Worm (Caenorhabditis elegans) whole organism, L1 larva: ENCODE measurements around the gene M28.8.

ENCODE experiments used
- C34B4.2 ChIP-seq: sonication (generic microtip); optimal IDR thresholded peaks from 2 replicates; lab custom pipeline; 2017; ENCODE audit warnings: mild to moderate bottlenecking, missing genetic modification characterization, missing compliant biosample characterization
- blmp-1 ChIP-seq: fragments of 150-350 bp; optimal IDR thresholded peaks from 2 replicates; lab custom pipeline; 2014; ENCODE audit warnings: missing biosample characterization, missing genetic modification characterization
- ceh-8 ChIP-seq: fragments of 200-800 bp; sonication (Bioruptor generic); optimal IDR thresholded peaks from 2 replicates; lab custom pipeline; 2018; ENCODE audit warnings: mild to moderate bottlenecking, missing genetic modification characterization, moderate library complexity, missing compliant biosample characterization
- dpl-1 ChIP-seq, 3 experiments: fragments of 150-350 bp in 2 of 3; sonication (generic microtip) in 1 of 3; optimal IDR thresholded peaks; 2 replicates each; lab custom pipeline; 2014 to 2017; ENCODE audit warnings: missing biosample characterization in 3 of 3, missing genetic modification characterization in 3 of 3, missing genetic modification reagents in 3 of 3
- egl-13 ChIP-seq: sonication (generic microtip); optimal IDR thresholded peaks from 2 replicates; lab custom pipeline; 2016; ENCODE audit warnings: missing genotype, missing genetic modification reagents, missing genetic modification characterization, missing compliant biosample characterization
- elt-2 ChIP-seq: sonication (generic microtip); optimal IDR thresholded peaks from 2 replicates; lab custom pipeline; 2016; ENCODE audit warnings: missing genetic modification characterization, mild to moderate bottlenecking, inconsistent platforms, missing compliant biosample characterization, missing genetic modification reagents
- fkh-8 ChIP-seq: sonication (generic microtip); optimal IDR thresholded peaks from 2 replicates; lab custom pipeline; 2016; ENCODE audit warnings: mild to moderate bottlenecking, missing genetic modification characterization, missing compliant biosample characterization
- hlh-17 ChIP-seq: fragments of 200-800 bp; sonication (Bioruptor generic); optimal IDR thresholded peaks from 2 replicates; lab custom pipeline; 2018; ENCODE audit warnings: missing genetic modification characterization, mild to moderate bottlenecking, missing compliant biosample characterization, moderate library complexity, borderline replicate concordance
- lin-15B ChIP-seq: fragments of 150-350 bp; sonication (generic microtip); optimal IDR thresholded peaks from 3 replicates; lab custom pipeline; 2014; ENCODE audit warnings: missing biosample characterization, missing genetic modification characterization
- lin-35 ChIP-seq, 2 experiments: fragments of 150-350 bp; optimal IDR thresholded peaks; 2 replicates each; lab custom pipeline; 2014; ENCODE audit warnings: missing biosample characterization in 2 of 2, missing genetic modification characterization in 2 of 2, missing genetic modification reagents in 2 of 2
- lir-3 ChIP-seq: sonication (generic microtip); optimal IDR thresholded peaks from 2 replicates; lab custom pipeline; 2016; ENCODE audit warnings: mild to moderate bottlenecking, missing genetic modification characterization, moderate library complexity, missing compliant biosample characterization; ENCODE audit not compliant: poor library complexity
- mab-9 ChIP-seq: fragments of 200-800 bp; sonication (Bioruptor generic); IDR thresholded peaks from 2 replicates; pipeline ENCODE4 v1.3.6; 2022; ENCODE audit warnings: missing genetic modification reagents, missing genetic modification characterization, missing compliant biosample characterization
- nhr-11 ChIP-seq: fragments of 150-350 bp; optimal IDR thresholded peaks from 2 replicates; lab custom pipeline; 2014; ENCODE audit warnings: missing biosample characterization, missing genetic modification characterization
- nhr-12 ChIP-seq: sonication (generic microtip); optimal IDR thresholded peaks from 2 replicates; lab custom pipeline; 2017; ENCODE audit warnings: missing biosample characterization, missing genetic modification characterization
- nhr-19 ChIP-seq: fragments of 200-800 bp; sonication (Bioruptor generic); conservative IDR thresholded peaks from 2 replicates; pipeline ENCODE4 v1.3.6; 2022; ENCODE audit warnings: missing genetic modification characterization, missing compliant biosample characterization
- nhr-28 ChIP-seq: fragments of 150-350 bp; optimal IDR thresholded peaks from 2 replicates; lab custom pipeline; 2014; ENCODE audit warnings: missing biosample characterization, missing genetic modification characterization
- nhr-47 ChIP-seq: sonication (generic microtip); optimal IDR thresholded peaks from 2 replicates; lab custom pipeline; 2016; ENCODE audit warnings: mild to moderate bottlenecking, missing genetic modification characterization, moderate library complexity, missing compliant biosample characterization
- nhr-77 ChIP-seq: fragments of 150-350 bp; optimal IDR thresholded peaks from 2 replicates; lab custom pipeline; 2014; ENCODE audit warnings: missing biosample characterization, missing genetic modification characterization
- nhr-84 ChIP-seq: sonication (generic microtip); optimal IDR thresholded peaks from 2 replicates; lab custom pipeline; 2017; ENCODE audit warnings: missing biosample characterization, missing genetic modification characterization
- nhr-85 ChIP-seq: sonication (generic microtip); peaks from one replicate; lab custom pipeline; 2016; ENCODE audit warnings: missing genetic modification characterization, inconsistent platforms, missing compliant biosample characterization
- nhr-90 ChIP-seq: sonication (generic microtip); optimal IDR thresholded peaks from 2 replicates; lab custom pipeline; 2016; ENCODE audit warnings: mild to moderate bottlenecking, missing genetic modification characterization, missing compliant biosample characterization; ENCODE audit not compliant: poor library complexity
- pag-3 ChIP-seq: sonication (generic microtip); optimal IDR thresholded peaks from 2 replicates; lab custom pipeline; 2017; ENCODE audit warnings: missing genetic modification characterization, mild to moderate bottlenecking, missing compliant biosample characterization, antibody characterized with exemption, borderline replicate concordance; ENCODE audit not compliant: insufficient read depth
- pax-3 ChIP-seq: fragments of 200-800 bp; sonication (Bioruptor generic); optimal IDR thresholded peaks from 2 replicates; lab custom pipeline; 2018; ENCODE audit warnings: mild to moderate bottlenecking, missing genetic modification characterization, moderate library complexity, missing compliant biosample characterization
- pqm-1 ChIP-seq: sonication (generic microtip); optimal IDR thresholded peaks from 3 replicates; lab custom pipeline; 2017; ENCODE audit warnings: missing biosample characterization, missing genetic modification characterization
- rnt-1 ChIP-seq: sonication (generic microtip); optimal IDR thresholded peaks from 2 replicates; lab custom pipeline; 2016; ENCODE audit warnings: mild to moderate bottlenecking, missing genetic modification characterization, moderate library complexity, missing compliant biosample characterization
- snpc-4 ChIP-seq: fragments of 150-350 bp; optimal IDR thresholded peaks from 2 replicates; lab custom pipeline; 2014; ENCODE audit warnings: missing biosample characterization, missing genetic modification characterization
- snu-23 ChIP-seq: sonication (generic microtip); optimal IDR thresholded peaks from 2 replicates; lab custom pipeline; 2016; ENCODE audit warnings: missing genetic modification characterization, missing compliant biosample characterization
- sox-4 ChIP-seq: sonication (generic microtip); optimal IDR thresholded peaks from 2 replicates; lab custom pipeline; 2016; ENCODE audit warnings: missing genetic modification characterization, missing compliant biosample characterization
- sup-37 ChIP-seq: fragments of 200-800 bp; sonication (Bioruptor generic); optimal IDR thresholded peaks from 2 replicates; lab custom pipeline; 2018; ENCODE audit warnings: mild to moderate bottlenecking, missing genetic modification characterization, missing compliant biosample characterization
- swsn-7 ChIP-seq: sonication (generic microtip); optimal IDR thresholded peaks from 2 replicates; lab custom pipeline; 2016; ENCODE audit warnings: missing genetic modification characterization, missing compliant biosample characterization
- unc-30 ChIP-seq: sonication (generic microtip); optimal IDR thresholded peaks from 2 replicates; lab custom pipeline; 2017; ENCODE audit warnings: missing biosample characterization, missing genetic modification characterization

The M28.8 gene

ce11 chrII:10592452-10592851, 35.6 kb upstream of the M28.8 start, which contains the start of gene crn-5:
TSS of gene crn-5 (plus strand) at chrII:10592752.
- TF ChIP-seq nhr-28 (tag; lab: Kevin White, UChicago) (no peak), hlh-17 (GFP tag; lab: Kevin White, UChicago) (no peak), sup-37 (GFP tag; lab: Kevin White, UChicago) (no peak), pag-3 (no peak), unc-30 (tag; lab: Kevin White, UChicago) (no peak), egl-13 (tag; lab: Kevin White, UChicago) (no peak)

ce11 chrII:10594312-10594711, 33.8 kb upstream of the M28.8 start:
- TF ChIP-seq dpl-1 (GFP tag; optimal IDR thresholded peaks at IDR 0.05; lab: Kevin White, UChicago) (no peak), ceh-8 (GFP tag; lab: Kevin White, UChicago) (no peak), snpc-4 (tag; lab: Kevin White, UChicago) (no peak), lir-3 (tag; lab: Kevin White, UChicago) (no peak), elt-2 (tag; lab: Kevin White, UChicago) (no peak), fkh-8 (tag; lab: Kevin White, UChicago) (no peak), rnt-1 (tag; lab: Kevin White, UChicago) (no peak), unc-30 (tag; lab: Kevin White, UChicago) (no peak), nhr-47 (tag; lab: Kevin White, UChicago) (no peak), lin-35 (GFP tag; optimal IDR thresholded peaks at IDR 0.05; lab: Kevin White, UChicago) (no peak), swsn-7 (no peak), pag-3 (no peak), nhr-85 (no peak), nhr-11 (tag; lab: Kevin White, UChicago) (no peak), nhr-90 (tag; lab: Kevin White, UChicago) (no peak)

- TF ChIP-seq lin-35 (GFP tag; optimal IDR thresholded peaks at IDR 0.05; lab: Kevin White, UChicago) (peak in 1 of 2 experiments; percentile 46), pqm-1 (tag; lab: Kevin White, UChicago) (peak; percentile 34), C34B4.2 (tag; lab: Kevin White, UChicago) (no peak), elt-2 (tag; lab: Kevin White, UChicago) (peak; percentile 79)
Observed at ce11 chrII:10594758-10595157, 33.3 kb upstream of the M28.8 start, which contains the start of gene C14A4.6. TSS of gene C14A4.6 (minus strand) at chrII:10594776.

- TF ChIP-seq nhr-12 (no peak), elt-2 (tag; lab: Kevin White, UChicago) (peak; percentile 16)
Observed at ce11 chrII:10596462-10596861, 31.6 kb upstream of the M28.8 start, which contains the start of gene C14A4.7. TSS of gene C14A4.7 (minus strand) at chrII:10596562.

- TF ChIP-seq sox-4 = no peak
- no peak for TF ChIP-seq nhr-28 (tag; lab: Kevin White, UChicago)
- no peak for TF ChIP-seq mab-9 (GFP tag; lab: Robert Waterston, UW)
Observed at ce11 chrII:10598039-10598438, 30.0 kb upstream of the M28.8 start, which contains the start of gene C14A4.8. TSS of gene C14A4.8 (minus strand) at chrII:10598139.

- TF ChIP-seq pqm-1 (tag; lab: Kevin White, UChicago) (no peak), lin-15B (tag; lab: Kevin White, UChicago) (no peak), pax-3 (no peak), blmp-1 (tag; lab: Kevin White, UChicago) (peak; percentile 99), snu-23 (GFP tag; lab: Kevin White, UChicago) (no peak), nhr-19 (no peak), nhr-84 (tag; lab: Kevin White, UChicago) (no peak), nhr-77 (no peak)
- TF ChIP-seq, all 84 proteins: peak for 1
Observed at ce11 chrII:10598970-10599369, 29.1 kb upstream of the M28.8 start, which contains the start of gene C14A4.9. TSS of gene C14A4.9 (plus strand) at chrII:10599337.
